Fruit fly (Drosophila melanogaster) whole organism, prepupa: Measurements from ENCODE around the gene CG32572.

ENCODE experiments used
- Blimp-1 ChIP-seq: fragments of 200-800 bp; sonication (Bioruptor generic); optimal IDR thresholded peaks from 3 replicates; lab custom pipeline; 2017; ENCODE audit warnings: missing biosample characterization, missing genetic modification characterization, mild to moderate bottlenecking, moderate library complexity, missing genetic modification reagents
- CG10631 ChIP-seq: fragments of 200-800 bp; sonication (Bioruptor generic); optimal IDR thresholded peaks from 2 replicates; lab custom pipeline; 2016; ENCODE audit warnings: missing biosample characterization, missing genetic modification characterization
- CG11294 ChIP-seq: fragments of 200-800 bp; sonication (Bioruptor generic); IDR thresholded peaks from 2 replicates; pipeline ENCODE4 v1.3.6; 2022; ENCODE audit warnings: missing biosample characterization, missing genetic modification characterization
- CG15336 ChIP-seq: fragments of 200-800 bp; sonication (Bioruptor generic); IDR thresholded peaks from 2 replicates; pipeline ENCODE4 v1.3.6; 2022; ENCODE audit warnings: missing biosample characterization, missing genetic modification characterization
- CG16779 ChIP-seq: fragments of 200-800 bp; sonication (Bioruptor generic); optimal IDR thresholded peaks from 3 replicates; lab custom pipeline; 2017; ENCODE audit warnings: missing biosample characterization, mild to moderate bottlenecking, missing genetic modification characterization
- CG3032 ChIP-seq: fragments of 200-800 bp; optimal IDR thresholded peaks from 2 replicates; lab custom pipeline; 2019; ENCODE audit warnings: missing biosample characterization, mild to moderate bottlenecking, missing genetic modification characterization, moderate library complexity
- CG32006 ChIP-seq: fragments of 200-800 bp; sonication (Bioruptor generic); optimal IDR thresholded peaks from 3 replicates; lab custom pipeline; 2017; ENCODE audit warnings: missing biosample characterization, mild to moderate bottlenecking, missing genetic modification characterization
- CG34406 ChIP-seq: fragments of 200-800 bp; sonication (Bioruptor generic); optimal IDR thresholded peaks from 3 replicates; lab custom pipeline; 2016; ENCODE audit warnings: missing biosample characterization, missing genetic modification characterization
- CG3919 ChIP-seq: fragments of 200-800 bp; sonication (Bioruptor generic); optimal IDR thresholded peaks from 3 replicates; lab custom pipeline; 2016; ENCODE audit warnings: missing biosample characterization, missing genetic modification characterization
- CG6163 ChIP-seq: fragments of 200-800 bp; sonication (Bioruptor generic); IDR thresholded peaks from 3 replicates; pipeline ENCODE4 v1.3.6; 2022; ENCODE audit warnings: missing biosample characterization, missing genetic modification characterization
- CG6792 ChIP-seq: fragments of 200-800 bp; sonication (Bioruptor generic); optimal IDR thresholded peaks from 3 replicates; lab custom pipeline; 2016; ENCODE audit warnings: missing biosample characterization, missing genetic modification characterization
- CG6808 ChIP-seq: fragments of 200-800 bp; sonication (Bioruptor generic); optimal IDR thresholded peaks from 3 replicates; lab custom pipeline; 2017; ENCODE audit warnings: missing biosample characterization, missing genetic modification characterization, mild to moderate bottlenecking, moderate library complexity, missing genetic modification reagents
- CG6854 ChIP-seq: fragments of 200-800 bp; sonication (Bioruptor generic); optimal IDR thresholded peaks from 2 replicates; lab custom pipeline; 2017; ENCODE audit warnings: missing biosample characterization, mild to moderate bottlenecking, missing genetic modification characterization
- CG7368 ChIP-seq: fragments of 200-800 bp; sonication (Bioruptor generic); optimal IDR thresholded peaks from 3 replicates; lab custom pipeline; 2016; ENCODE audit warnings: missing biosample characterization, missing genetic modification characterization
- CG8119 ChIP-seq: fragments of 200-800 bp; sonication (Bioruptor generic); IDR thresholded peaks from 3 replicates; pipeline ENCODE4 v1.3.6; 2022; ENCODE audit warnings: missing biosample characterization, missing genetic modification characterization
- CG8632 ChIP-seq: fragments of 200-800 bp; sonication (Bioruptor generic); optimal IDR thresholded peaks from 3 replicates; lab custom pipeline; 2016; ENCODE audit warnings: missing biosample characterization, missing genetic modification characterization
- CG9139 ChIP-seq: fragments of 200-800 bp; sonication (Bioruptor generic); optimal IDR thresholded peaks from 3 replicates; lab custom pipeline; 2017; ENCODE audit warnings: missing biosample characterization, mild to moderate bottlenecking, missing genetic modification characterization
- Eip75B ChIP-seq: fragments of 200-800 bp; sonication (Bioruptor generic); optimal IDR thresholded peaks from 3 replicates; lab custom pipeline; 2016; ENCODE audit warnings: missing biosample characterization, missing genetic modification characterization
- Eip78C ChIP-seq: fragments of 200-800 bp; sonication (Bioruptor generic); peaks from one replicate; lab custom pipeline; 2016; ENCODE audit warnings: missing biosample characterization, missing genetic modification characterization
- Ets21C ChIP-seq: fragments of 200-800 bp; sonication (Bioruptor generic); optimal IDR thresholded peaks from 3 replicates; lab custom pipeline; 2016; ENCODE audit warnings: missing biosample characterization, missing genetic modification characterization
- Ets96B ChIP-seq: fragments of 200-800 bp; optimal IDR thresholded peaks from 2 replicates; lab custom pipeline; 2019; ENCODE audit warnings: missing biosample characterization, mild to moderate bottlenecking, missing genetic modification characterization, moderate library complexity
- Gug ChIP-seq: fragments of 200-800 bp; sonication (Bioruptor generic); IDR thresholded peaks from 2 replicates; pipeline ENCODE4 v1.3.6; 2022; ENCODE audit warnings: missing biosample characterization, missing genetic modification characterization
- Hr38 ChIP-seq: sonication (Bioruptor generic); optimal IDR thresholded peaks from 2 replicates; lab custom pipeline; 2016; ENCODE audit warnings: missing biosample characterization, missing genetic modification characterization
- Hr39 ChIP-seq: fragments of 200-800 bp; sonication (Bioruptor generic); optimal IDR thresholded peaks from 2 replicates; lab custom pipeline; 2016; ENCODE audit warnings: missing biosample characterization, missing genetic modification characterization
- Met ChIP-seq: fragments of 200-800 bp; sonication (Bioruptor generic); optimal IDR thresholded peaks from 3 replicates; lab custom pipeline; 2016; ENCODE audit warnings: missing biosample characterization, missing genetic modification characterization
- OdsH ChIP-seq: fragments of 200-800 bp; sonication (Bioruptor generic); optimal IDR thresholded peaks from 3 replicates; lab custom pipeline; 2016; ENCODE audit warnings: missing biosample characterization, missing genetic modification characterization
- Smox ChIP-seq: fragments of 200-800 bp; sonication (Bioruptor generic); optimal IDR thresholded peaks from 3 replicates; lab custom pipeline; 2016; ENCODE audit warnings: missing biosample characterization, missing genetic modification characterization
- Sox102F ChIP-seq: fragments of 200-800 bp; sonication (Bioruptor generic); optimal IDR thresholded peaks from 2 replicates; lab custom pipeline; 2016; ENCODE audit warnings: missing biosample characterization, mild to moderate bottlenecking, missing genetic modification characterization
- Sox14 ChIP-seq: fragments of 200-800 bp; sonication (Bioruptor generic); optimal IDR thresholded peaks from 3 replicates; lab custom pipeline; 2016; ENCODE audit warnings: missing biosample characterization, missing genetic modification characterization
- Sox15 ChIP-seq: fragments of 200-800 bp; sonication (Bioruptor generic); optimal IDR thresholded peaks from 3 replicates; lab custom pipeline; 2016; ENCODE audit warnings: missing biosample characterization, missing genetic modification characterization
- achi ChIP-seq: fragments of 200-800 bp; sonication (Bioruptor generic); optimal IDR thresholded peaks from 3 replicates; lab custom pipeline; 2016; ENCODE audit warnings: missing biosample characterization, missing genetic modification characterization
- cyc ChIP-seq: fragments of 200-800 bp; sonication (Bioruptor generic); optimal IDR thresholded peaks from 3 replicates; lab custom pipeline; 2016; ENCODE audit warnings: missing biosample characterization, missing genetic modification characterization
- dac ChIP-seq: fragments of 200-800 bp; sonication (Bioruptor generic); optimal IDR thresholded peaks from 2 replicates; lab custom pipeline; 2017; ENCODE audit warnings: missing biosample characterization, mild to moderate bottlenecking, missing genetic modification characterization
- dsx ChIP-seq: fragments of 200-800 bp; optimal IDR thresholded peaks from 3 replicates; lab custom pipeline; 2019; ENCODE audit warnings: missing biosample characterization, mild to moderate bottlenecking, missing genetic modification characterization, moderate library complexity; ENCODE audit not compliant: poor library complexity, severe bottlenecking
- esn ChIP-seq: fragments of 200-800 bp; sonication (Bioruptor generic); optimal IDR thresholded peaks from 2 replicates; lab custom pipeline; 2016; ENCODE audit warnings: missing biosample characterization, mild to moderate bottlenecking, missing genetic modification characterization, moderate library complexity
- fd59A ChIP-seq: fragments of 200-800 bp; sonication (Bioruptor generic); optimal IDR thresholded peaks from 2 replicates; lab custom pipeline; 2017; ENCODE audit warnings: missing biosample characterization, mild to moderate bottlenecking, missing genetic modification characterization, missing genetic modification reagents
- fd85E ChIP-seq: fragments of 200-800 bp; sonication (Bioruptor generic); optimal IDR thresholded peaks from 3 replicates; lab custom pipeline; 2016; ENCODE audit warnings: missing biosample characterization, missing genetic modification characterization
- fkh ChIP-seq: fragments of 200-800 bp; sonication (Bioruptor generic); optimal IDR thresholded peaks from 3 replicates; lab custom pipeline; 2017; ENCODE audit warnings: missing biosample characterization, mild to moderate bottlenecking, missing genetic modification characterization, moderate library complexity
- lz ChIP-seq: fragments of 200-800 bp; sonication (Bioruptor generic); optimal IDR thresholded peaks from 3 replicates; lab custom pipeline; 2016; ENCODE audit warnings: missing biosample characterization, missing genetic modification characterization
- pdm3 ChIP-seq: fragments of 200-800 bp; sonication (Bioruptor generic); optimal IDR thresholded peaks from 3 replicates; lab custom pipeline; 2016; ENCODE audit warnings: missing biosample characterization, missing genetic modification characterization
- salr ChIP-seq, 2 experiments: fragments of 200-800 bp; sonication (Bioruptor generic); optimal IDR thresholded peaks; 3 replicates each; lab custom pipeline; 2016 to 2018; ENCODE audit warnings: missing biosample characterization in 2 of 2, missing genetic modification characterization in 2 of 2, mild to moderate bottlenecking in 1 of 2
- topi ChIP-seq: fragments of 200-800 bp; sonication (Bioruptor generic); optimal IDR thresholded peaks from 3 replicates; lab custom pipeline; 2016; ENCODE audit warnings: missing biosample characterization, missing genetic modification characterization

The CG32572 gene

dm6 chrX:16677163-16677562, 43.8 kb upstream of the CG32572 start (continued):
- no peak for TF ChIP-seq Sox15
- TF ChIP-seq Sox14, result no peak
- TF ChIP-seq CG8632 (GFP tag; lab: Kevin White, UChicago), result peak; percentile 30
- TF ChIP-seq Hr39 (GFP tag; lab: Kevin White, UChicago), result no peak
- no peak for TF ChIP-seq CG3032
- TF ChIP-seq CG8119 (GFP tag; lab: Robert Waterston, UW), result peak; percentile 50; the same call in 2 of the 3 replicates
- TF ChIP-seq Eip78C (GFP tag; lab: Kevin White, UChicago), result peak; percentile 62
- TF ChIP-seq dac, result no peak
- TF ChIP-seq CG15336, result peak; percentile 49
- TF ChIP-seq topi (GFP tag; lab: Kevin White, UChicago), result no peak
- TF ChIP-seq CG3919, result peak; percentile 13
- TF ChIP-seq Met (GFP tag; lab: Kevin White, UChicago), result peak; percentile 13
- no peak for TF ChIP-seq Eip75B
- no peak for TF ChIP-seq pdm3 (GFP tag; lab: Kevin White, UChicago)
- TF ChIP-seq Ets96B (tag; lab: Kevin White, UChicago), result no peak
- no peak for TF ChIP-seq fd85E (GFP tag; lab: Kevin White, UChicago)
- no peak for TF ChIP-seq CG9139 (GFP tag; lab: Kevin White, UChicago)
- no peak for TF ChIP-seq Gug (GFP tag; lab: Robert Waterston, UW)
- 0 out of 3 replicates have a peak, but pooled peaks have one; percentile 28 for TF ChIP-seq CG6163 (GFP tag; lab: Robert Waterston, UW)
- TF ChIP-seq CG10631 (GFP tag; lab: Kevin White, UChicago), result peak; percentile 17
- peak; percentile 4 for TF ChIP-seq CG6792 (GFP tag; lab: Kevin White, UChicago)
- TF ChIP-seq Ets21C (GFP tag; lab: Kevin White, UChicago), result no peak
- peak; percentile 19 for TF ChIP-seq OdsH
- no peak for TF ChIP-seq CG11294
- no peak for TF ChIP-seq CG6808 (GFP tag; lab: Kevin White, UChicago)
- TF ChIP-seq CG32006 (GFP tag; lab: Kevin White, UChicago), result peak; percentile 53
- no peak for TF ChIP-seq cyc (GFP tag; lab: Kevin White, UChicago)
- TF ChIP-seq CG6854, result no peak

- TF ChIP-seq dac (no peak), CG6792 (GFP tag; lab: Kevin White, UChicago) (no peak), CG7368 (GFP tag; lab: Kevin White, UChicago) (no peak), lz (GFP tag; lab: Kevin White, UChicago) (no peak), Eip78C (GFP tag; lab: Kevin White, UChicago) (no peak), CG6808 (GFP tag; lab: Kevin White, UChicago) (no peak), CG16779 (no peak), esn (no peak), Sox102F (no peak), CG15336 (no peak), Met (GFP tag; lab: Kevin White, UChicago) (no peak), Blimp-1 (GFP tag; lab: Kevin White, UChicago) (no peak), CG10631 (GFP tag; lab: Kevin White, UChicago) (no peak), salr (GFP tag; optimal IDR thresholded peaks at IDR 0.05; lab: Kevin White, UChicago) (no peak), CG34406 (GFP tag; lab: Kevin White, UChicago) (no peak), fkh (no peak), CG3919 (no peak)
Measured at dm6 chrX:16678845-16679347, 42.1 kb upstream of the CG32572 start, which contains the start of the genes CG13010 and sing. Gene CG13010 (minus strand): TSS chrX:16678945. Gene sing (plus strand): TSS chrX:16679297.

dm6 chrX:16683765-16684164, 37.2 kb upstream of the CG32572 start, which contains the start of gene Axs:
Gene Axs (minus strand): TSS chrX:16683895.
- TF ChIP-seq pdm3 (GFP tag; lab: Kevin White, UChicago) (peak; percentile 5), Ets21C (GFP tag; lab: Kevin White, UChicago) (no peak), dsx (GFP tag; lab: Kevin White, UChicago) (peak; percentile 93), Blimp-1 (GFP tag; lab: Kevin White, UChicago) (no peak), fd59A (GFP tag; lab: Kevin White, UChicago) (no peak), Sox14 (peak; percentile 35), achi (GFP tag; lab: Kevin White, UChicago) (peak; percentile 29), Smox (GFP tag; lab: Kevin White, UChicago) (no peak), Hr38 (GFP tag; lab: Kevin White, UChicago) (no peak), CG3919 (no peak), Eip78C (GFP tag; lab: Kevin White, UChicago) (peak; percentile 21), OdsH (no peak)
